Worm (Caenorhabditis elegans): Measurements from ENCODE around the gene clc-18.

- no peak for TF ChIP-seq nhr-90 (tag; optimal IDR thresholded peaks at IDR 0.05)
- no peak for TF ChIP-seq lin-40 (tag; optimal IDR thresholded peaks at IDR 0.05)
- no peak for TF ChIP-seq pha-4 (tag; optimal IDR thresholded peaks at IDR 0.05)
Measured at ce11 chrV:4114627-4115026, 4.9 kb upstream of the clc-18 start, which contains the start of gene srw-133.
